In the genomic region with DNA sequence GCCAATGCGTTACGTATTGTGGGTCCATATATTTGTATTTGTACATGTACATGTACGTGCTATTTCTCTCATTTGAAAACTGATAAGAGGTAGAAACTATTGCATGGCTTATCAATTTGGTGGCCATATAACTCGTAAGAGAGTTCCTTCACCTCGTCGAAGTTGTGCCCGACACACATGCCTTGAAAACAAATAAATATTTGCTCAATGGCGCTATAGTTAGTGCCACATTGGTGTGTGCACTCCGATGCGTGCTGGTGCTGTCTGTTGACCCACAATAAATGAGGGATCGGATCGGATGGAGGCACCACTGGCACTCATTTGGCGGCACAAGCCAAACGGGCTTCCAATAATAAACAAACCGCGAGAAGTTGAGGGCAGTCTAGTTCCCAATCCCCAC, we compare ENCODE assay signal across 1 fruit fly cellular context.
TF ChIP-seq lines count a peak whose summit lies in the region.

No protein-coding gene starts in this region.

TF ChIP-seq in whole organism, embryonic, 481 proteins besides CTCF, POLR2A, EP300 and RAD21 (continued from another document and continues in another):
- TF ChIP-seq Xrp1 (GFP tag; IDR thresholded peaks at IDR 0.05; lab: Robert Waterston, UW): peak; percentile 54
- TF ChIP-seq slbo (GFP tag; IDR thresholded peaks at IDR 0.05; lab: Robert Waterston, UW): peak; percentile 28; the same call in 1 of the 2 replicates
- TF ChIP-seq rib (GFP tag; IDR thresholded peaks at IDR 0.05; lab: Robert Waterston, UW): 0 out of 2 replicates have a peak, but pooled peaks have one; percentile 54
- no peak for TF ChIP-seq Hr39 (optimal IDR thresholded peaks at IDR 0.05; lab: Kevin White, UChicago)
- peak; percentile 76 for TF ChIP-seq Ets65A (GFP tag; lab: Kevin White, UChicago)
- peak; percentile 79 for TF ChIP-seq sens (GFP tag; lab: Kevin White, UChicago)
- no peak for TF ChIP-seq CG6765 (GFP tag; optimal IDR thresholded peaks at IDR 0.05; lab: Kevin White, UChicago)
- TF ChIP-seq CG7839 (tag; optimal IDR thresholded peaks at IDR 0.05; lab: Kevin White, UChicago): peak; percentile 14
- TF ChIP-seq disco-r (GFP tag; optimal IDR thresholded peaks at IDR 0.05; lab: Kevin White, UChicago): peak; percentile 3
- TF ChIP-seq bcd (GFP tag; optimal IDR thresholded peaks at IDR 0.05; lab: Kevin White, UChicago): no peak
- TF ChIP-seq eve (GFP tag; optimal IDR thresholded peaks at IDR 0.05; lab: Kevin White, UChicago): no peak
- TF ChIP-seq CrebB (tag; optimal IDR thresholded peaks at IDR 0.05; lab: Kevin White, UChicago): peak; percentile 56
- no peak for TF ChIP-seq inv (GFP tag; IDR thresholded peaks at IDR 0.05; lab: Robert Waterston, UW; ENCODE audit: partially characterized antibody)
- TF ChIP-seq org-1 (GFP tag; optimal IDR thresholded peaks at IDR 0.05; lab: Kevin White, UChicago): peak; percentile 50
- TF ChIP-seq lola (GFP tag; optimal IDR thresholded peaks at IDR 0.05; lab: Kevin White, UChicago): peak in 1 of 3 experiments; percentile 42
- no peak for TF ChIP-seq phol (tag; optimal IDR thresholded peaks at IDR 0.05; lab: Kevin White, UChicago)
- peak; percentile 59 for TF ChIP-seq CG4707 (GFP tag; optimal IDR thresholded peaks at IDR 0.05; lab: Kevin White, UChicago)
- TF ChIP-seq CG10267 (tag; optimal IDR thresholded peaks at IDR 0.05; lab: Kevin White, UChicago): peak; percentile 4
- TF ChIP-seq CG10565 (GFP tag; optimal IDR thresholded peaks at IDR 0.05; lab: Kevin White, UChicago): no peak
- no peak for TF ChIP-seq esg (GFP tag; conservative IDR thresholded peaks at IDR 0.05; lab: Robert Waterston, UW)
- no peak for TF ChIP-seq so (GFP tag; IDR thresholded peaks at IDR 0.05; lab: Robert Waterston, UW)
- TF ChIP-seq Atf3 (GFP tag; optimal IDR thresholded peaks at IDR 0.05; lab: Kevin White, UChicago): no peak
- TF ChIP-seq pfk (GFP tag; optimal IDR thresholded peaks at IDR 0.05; lab: Kevin White, UChicago): peak; percentile 53
- TF ChIP-seq NC2α (GFP tag; optimal IDR thresholded peaks at IDR 0.05; lab: Kevin White, UChicago): peak; percentile 13
- TF ChIP-seq CG7963 (GFP tag; IDR thresholded peaks at IDR 0.05; lab: Robert Waterston, UW; ENCODE audit: partially characterized antibody): no peak
- TF ChIP-seq ac (GFP tag; optimal IDR thresholded peaks at IDR 0.05; lab: Kevin White, UChicago): peak; percentile 26
- no peak for TF ChIP-seq CG3995 (GFP tag; optimal IDR thresholded peaks at IDR 0.05; lab: Kevin White, UChicago)
- no peak for TF ChIP-seq sob (GFP tag; IDR thresholded peaks at IDR 0.05; lab: Robert Waterston, UW)
- peak; percentile 72; the same call in 2 of the 3 replicates for TF ChIP-seq CG6175 (GFP tag; IDR thresholded peaks at IDR 0.05; lab: Robert Waterston, UW)
- peak; percentile 93 for TF ChIP-seq gcm (GFP tag; optimal IDR thresholded peaks at IDR 0.05; lab: Kevin White, UChicago)
- TF ChIP-seq Sry-β (GFP tag; optimal IDR thresholded peaks at IDR 0.05; lab: Kevin White, UChicago): peak; percentile 24
- TF ChIP-seq CG11085 (GFP tag; IDR thresholded peaks at IDR 0.05; lab: Robert Waterston, UW): no peak
- TF ChIP-seq sna (GFP tag; IDR thresholded peaks at IDR 0.05; lab: Robert Waterston, UW; ENCODE audit: partially characterized antibody): no peak
- TF ChIP-seq CG15514 (GFP tag; optimal IDR thresholded peaks at IDR 0.05; lab: Kevin White, UChicago): peak; percentile 16
- peak; percentile 37; the same call in 1 of the 2 replicates for TF ChIP-seq CG31441 (GFP tag; IDR thresholded peaks at IDR 0.05; lab: Robert Waterston, UW)
- TF ChIP-seq CG3407 (GFP tag; optimal IDR thresholded peaks at IDR 0.05; lab: Kevin White, UChicago): peak; percentile 63
- TF ChIP-seq E2f2 (GFP tag; IDR thresholded peaks at IDR 0.05; lab: Robert Waterston, UW): 0 out of 2 replicates have a peak, but pooled peaks have one; percentile 22
- TF ChIP-seq hbn (GFP tag; IDR thresholded peaks at IDR 0.05; lab: Robert Waterston, UW; ENCODE audit: partially characterized antibody): no peak
- TF ChIP-seq CG15479 (GFP tag; optimal IDR thresholded peaks at IDR 0.05; lab: Kevin White, UChicago): peak; percentile 17
- peak; percentile 37 for TF ChIP-seq Hmr (GFP tag; optimal IDR thresholded peaks at IDR 0.05; lab: Kevin White, UChicago)
- TF ChIP-seq lov (optimal IDR thresholded peaks at IDR 0.05; lab: Kevin White, UChicago): no peak
- TF ChIP-seq lov (GFP tag; IDR thresholded peaks at IDR 0.05; lab: Robert Waterston, UW): peak; percentile 69; the same call in 1 of the 3 replicates
- TF ChIP-seq Pdp1 (GFP tag; optimal IDR thresholded peaks at IDR 0.05; lab: Kevin White, UChicago): peak in 1 of 2 experiments; percentile 92
- TF ChIP-seq Hr3 (GFP tag; optimal IDR thresholded peaks at IDR 0.05; lab: Kevin White, UChicago): no peak
- TF ChIP-seq CG18262 (tag; optimal IDR thresholded peaks at IDR 0.05; lab: Kevin White, UChicago): peak; percentile 42
- TF ChIP-seq unpg (GFP tag; optimal IDR thresholded peaks at IDR 0.05; lab: Kevin White, UChicago): peak; percentile 46
- peak; percentile 27 for TF ChIP-seq HmgZ (tag; optimal IDR thresholded peaks at IDR 0.05; lab: Kevin White, UChicago)
- 0 out of 4 replicates have a peak, but pooled peaks have one; percentile 46 for TF ChIP-seq chinmo (GFP tag; IDR thresholded peaks at IDR 0.05; lab: Robert Waterston, UW; ENCODE audit: partially characterized antibody)
- TF ChIP-seq otp (GFP tag; IDR thresholded peaks at IDR 0.05; lab: Robert Waterston, UW): 0 out of 3 replicates have a peak, but pooled peaks have one; percentile 54
- TF ChIP-seq CG9437 (GFP tag; optimal IDR thresholded peaks at IDR 0.05; lab: Kevin White, UChicago): peak; percentile 41
- peak; percentile 78 for TF ChIP-seq wek (GFP tag; optimal IDR thresholded peaks at IDR 0.05; lab: Kevin White, UChicago)
- peak; percentile 3 for TF ChIP-seq CG8290 (GFP tag; optimal IDR thresholded peaks at IDR 0.05; lab: Kevin White, UChicago)
- peak in 1 of 2 experiments; percentile 37 for TF ChIP-seq CG8290 (tag; optimal IDR thresholded peaks at IDR 0.05; lab: Kevin White, UChicago)
- no peak for TF ChIP-seq tin (GFP tag; optimal IDR thresholded peaks at IDR 0.05; lab: Kevin White, UChicago)
- 0 out of 3 replicates have a peak, but pooled peaks have one; percentile 32 for TF ChIP-seq CG11695 (GFP tag; IDR thresholded peaks at IDR 0.05; lab: Robert Waterston, UW)
- peak; percentile 33 for TF ChIP-seq CG34376 (GFP tag; optimal IDR thresholded peaks at IDR 0.05; lab: Kevin White, UChicago)
- no peak for TF ChIP-seq Opbp (GFP tag; IDR thresholded peaks at IDR 0.05; lab: Robert Waterston, UW; ENCODE audit: partially characterized antibody)
- peak; percentile 60 for TF ChIP-seq CG1233 (GFP tag; optimal IDR thresholded peaks at IDR 0.05; lab: Kevin White, UChicago)
- peak; percentile 27 for TF ChIP-seq CG8281 (tag; optimal IDR thresholded peaks at IDR 0.05; lab: Kevin White, UChicago)
- peak; percentile 64 for TF ChIP-seq CG14710 (tag; optimal IDR thresholded peaks at IDR 0.05; lab: Kevin White, UChicago)
- peak; percentile 53 for TF ChIP-seq ATbp (GFP tag; optimal IDR thresholded peaks at IDR 0.05; lab: Kevin White, UChicago)
- TF ChIP-seq HLH54F (GFP tag; optimal IDR thresholded peaks at IDR 0.05; lab: Kevin White, UChicago): no peak
- TF ChIP-seq salm (tag; optimal IDR thresholded peaks at IDR 0.05; lab: Kevin White, UChicago): peak; percentile 33
- peak; percentile 19 for TF ChIP-seq CG8089 (GFP tag; optimal IDR thresholded peaks at IDR 0.05; lab: Kevin White, UChicago)
- no peak for TF ChIP-seq sr (GFP tag; IDR thresholded peaks at IDR 0.05; lab: Robert Waterston, UW)
- TF ChIP-seq Kr (GFP tag; optimal IDR thresholded peaks at IDR 0.05; lab: Kevin White, UChicago): peak; percentile 63
- peak; percentile 52 for TF ChIP-seq CG12071 (GFP tag; optimal IDR thresholded peaks at IDR 0.05; lab: Kevin White, UChicago)
- peak; percentile 83 for TF ChIP-seq HLHmδ (GFP tag; optimal IDR thresholded peaks at IDR 0.05; lab: Kevin White, UChicago)
- TF ChIP-seq CkIIα-i1 (GFP tag; IDR thresholded peaks at IDR 0.05; lab: Robert Waterston, UW): no peak
- TF ChIP-seq twi (tag; optimal IDR thresholded peaks at IDR 0.05; lab: Kevin White, UChicago): peak; percentile 86
- no peak for TF ChIP-seq crp (GFP tag; optimal IDR thresholded peaks at IDR 0.05; lab: Kevin White, UChicago)
- no peak for TF ChIP-seq CG3281 (GFP tag; optimal IDR thresholded peaks at IDR 0.05; lab: Kevin White, UChicago)
- TF ChIP-seq sima (GFP tag; optimal IDR thresholded peaks at IDR 0.05; lab: Kevin White, UChicago): no peak
- TF ChIP-seq vvl (GFP tag; IDR thresholded peaks at IDR 0.05; lab: Robert Waterston, UW): peak; percentile 56
- no peak for TF ChIP-seq CG43689 (GFP tag; IDR thresholded peaks at IDR 0.05; lab: Robert Waterston, UW)
- TF ChIP-seq CG14860 (GFP tag; IDR thresholded peaks at IDR 0.05; lab: Robert Waterston, UW; ENCODE audit: partially characterized antibody): no peak
- no peak for TF ChIP-seq CG10543 (GFP tag; optimal IDR thresholded peaks at IDR 0.05; lab: Kevin White, UChicago)
- TF ChIP-seq nau (GFP tag; optimal IDR thresholded peaks at IDR 0.05; lab: Kevin White, UChicago): peak; percentile 29
- peak; percentile 35 for TF ChIP-seq BtbVII (GFP tag; optimal IDR thresholded peaks at IDR 0.05; lab: Kevin White, UChicago)
- TF ChIP-seq CG10959 (GFP tag; IDR thresholded peaks at IDR 0.05; lab: Robert Waterston, UW): no peak
- no peak for TF ChIP-seq bbx (GFP tag; IDR thresholded peaks at IDR 0.05; lab: Robert Waterston, UW; ENCODE audit: partially characterized antibody)
- TF ChIP-seq CG10462 (GFP tag; optimal IDR thresholded peaks at IDR 0.05; lab: Kevin White, UChicago): no peak
- peak; percentile 51; the same call in 2 of the 3 replicates for TF ChIP-seq z (GFP tag; IDR thresholded peaks at IDR 0.05; lab: Robert Waterston, UW)
- TF ChIP-seq CG4328 (GFP tag; optimal IDR thresholded peaks at IDR 0.05; lab: Kevin White, UChicago): no peak
- TF ChIP-seq CG15269 (tag; optimal IDR thresholded peaks at IDR 0.05; lab: Kevin White, UChicago): no peak
- TF ChIP-seq lab (GFP tag; optimal IDR thresholded peaks at IDR 0.05; lab: Kevin White, UChicago): peak; percentile 49
- peak; percentile 39 for TF ChIP-seq Vsx1 (GFP tag; optimal IDR thresholded peaks at IDR 0.05; lab: Kevin White, UChicago)
- no peak for TF ChIP-seq CG16813 (GFP tag; IDR thresholded peaks at IDR 0.05; lab: Robert Waterston, UW; ENCODE audit: partially characterized antibody)
- TF ChIP-seq odd (GFP tag; optimal IDR thresholded peaks at IDR 0.05; lab: Kevin White, UChicago): peak; percentile 24
- TF ChIP-seq CG17385 (GFP tag; optimal IDR thresholded peaks at IDR 0.05; lab: Kevin White, UChicago): peak; percentile 36
- TF ChIP-seq Nf-YB (GFP tag; optimal IDR thresholded peaks at IDR 0.05; lab: Kevin White, UChicago): no peak
- no peak for TF ChIP-seq nom (GFP tag; optimal IDR thresholded peaks at IDR 0.05; lab: Kevin White, UChicago)
- TF ChIP-seq CG12219 (GFP tag; optimal IDR thresholded peaks at IDR 0.05; lab: Kevin White, UChicago): peak; percentile 42
- TF ChIP-seq kni (GFP tag; optimal IDR thresholded peaks at IDR 0.05; lab: Kevin White, UChicago): peak; percentile 80
- no peak for TF ChIP-seq sc (optimal IDR thresholded peaks at IDR 0.05; lab: Kevin White, UChicago)
- peak; percentile 48 for TF ChIP-seq sc (GFP tag; optimal IDR thresholded peaks at IDR 0.05; lab: Kevin White, UChicago)
- TF ChIP-seq CG17829 (tag; optimal IDR thresholded peaks at IDR 0.05; lab: Kevin White, UChicago): no peak
- TF ChIP-seq Meics (GFP tag; optimal IDR thresholded peaks at IDR 0.05; lab: Kevin White, UChicago): no peak
- TF ChIP-seq seq (GFP tag; IDR thresholded peaks at IDR 0.05; lab: Robert Waterston, UW): 0 out of 2 replicates have a peak, but pooled peaks have one; percentile 46
- peak; percentile 36; the same call in 1 of the 2 replicates for TF ChIP-seq onecut (GFP tag; IDR thresholded peaks at IDR 0.05; lab: Robert Waterston, UW)
- no peak for TF ChIP-seq CG10274 (GFP tag; optimal IDR thresholded peaks at IDR 0.05; lab: Kevin White, UChicago)
- TF ChIP-seq dmrt99B (tag; optimal IDR thresholded peaks at IDR 0.05; lab: Kevin White, UChicago): peak; percentile 9
- no peak for TF ChIP-seq zfh2 (GFP tag; optimal IDR thresholded peaks at IDR 0.05; lab: Kevin White, UChicago)
- TF ChIP-seq CG2875 (GFP tag; optimal IDR thresholded peaks at IDR 0.05; lab: Kevin White, UChicago): peak; percentile 18
- no peak for TF ChIP-seq Rx (GFP tag; IDR thresholded peaks at IDR 0.05; lab: Robert Waterston, UW)
- no peak for TF ChIP-seq CG17612 (GFP tag; IDR thresholded peaks at IDR 0.05; lab: Robert Waterston, UW)
- TF ChIP-seq btn (GFP tag; optimal IDR thresholded peaks at IDR 0.05; lab: Kevin White, UChicago): no peak
- TF ChIP-seq pros (GFP tag; optimal IDR thresholded peaks at IDR 0.05; lab: Kevin White, UChicago): peak; percentile 26
- TF ChIP-seq CG2202 (tag; optimal IDR thresholded peaks at IDR 0.05; lab: Kevin White, UChicago): peak; percentile 77
- TF ChIP-seq CG4360 (GFP tag; IDR thresholded peaks at IDR 0.05; lab: Robert Waterston, UW): peak; percentile 21; the same call in 1 of the 2 replicates
- no peak for TF ChIP-seq psq (GFP tag; optimal IDR thresholded peaks at IDR 0.05; lab: Kevin White, UChicago)
- TF ChIP-seq unc-4 (GFP tag; IDR thresholded peaks at IDR 0.05; lab: Robert Waterston, UW; ENCODE audit: partially characterized antibody): no peak
- TF ChIP-seq CG1529 (GFP tag; optimal IDR thresholded peaks at IDR 0.05; lab: Kevin White, UChicago): peak; percentile 48
- TF ChIP-seq exex (tag; optimal IDR thresholded peaks at IDR 0.05; lab: Kevin White, UChicago): peak; percentile 21
- TF ChIP-seq CG6813 (GFP tag; optimal IDR thresholded peaks at IDR 0.05; lab: Kevin White, UChicago): peak; percentile 63
- peak; percentile 65 for TF ChIP-seq zfh1 (GFP tag; IDR thresholded peaks at IDR 0.05; lab: Robert Waterston, UW)
- peak; percentile 50; the same call in 1 of the 3 replicates for TF ChIP-seq ken (GFP tag; IDR thresholded peaks at IDR 0.05; lab: Robert Waterston, UW)
- no peak for TF ChIP-seq D (optimal IDR thresholded peaks at IDR 0.05; lab: Kevin White, UChicago)
- TF ChIP-seq D (GFP tag; optimal IDR thresholded peaks at IDR 0.05; lab: Kevin White, UChicago): peak; percentile 62
- TF ChIP-seq CG6272 (GFP tag; IDR thresholded peaks at IDR 0.05; lab: Robert Waterston, UW): no peak
- peak; percentile 45 for TF ChIP-seq CG5180 (GFP tag; optimal IDR thresholded peaks at IDR 0.05; lab: Kevin White, UChicago)
- TF ChIP-seq CG7987 (GFP tag; optimal IDR thresholded peaks at IDR 0.05; lab: Kevin White, UChicago): peak; percentile 80
- TF ChIP-seq Blimp-1 (GFP tag; optimal IDR thresholded peaks at IDR 0.05; lab: Kevin White, UChicago): peak; percentile 33
- TF ChIP-seq CG1647 (GFP tag; optimal IDR thresholded peaks at IDR 0.05; lab: Kevin White, UChicago): peak; percentile 14
- peak; percentile 74 for TF ChIP-seq fd64A (GFP tag; optimal IDR thresholded peaks at IDR 0.05; lab: Kevin White, UChicago)
